Fruit fly (Drosophila melanogaster): ENCODE data around the gene CG7634.

Gene CG7634

dm6 chr3L:21515823-21516715, 49.2 kb upstream of the CG7634 start, which contains the start of the genes SAK and Cdk12 (continued):
- TF ChIP-seq CG6808 (GFP tag; optimal IDR thresholded peaks at IDR 0.05) (peak; percentile 70), Smox (GFP tag; optimal IDR thresholded peaks at IDR 0.05) (peak; percentile 77), CG32006 (GFP tag; optimal IDR thresholded peaks at IDR 0.05) (peak; percentile 89), Lpt (GFP tag; optimal IDR thresholded peaks at IDR 0.05) (peak; percentile 77), topi (GFP tag; optimal IDR thresholded peaks at IDR 0.05) (peak; percentile 66), CG3919 (GFP tag; optimal IDR thresholded peaks at IDR 0.05) (peak; percentile 85), OdsH (GFP tag; optimal IDR thresholded peaks at IDR 0.05) (peak; percentile 88), eg (GFP tag; IDR thresholded peaks at IDR 0.05) (peak; percentile 83), fkh (GFP tag; optimal IDR thresholded peaks at IDR 0.05) (peak; percentile 60), CG8319 (GFP tag; optimal IDR thresholded peaks at IDR 0.05) (peak; percentile 75), CG11762 (GFP tag; optimal IDR thresholded peaks at IDR 0.05; ENCODE audit: insufficient read depth) (peak; percentile 74), CG6792 (GFP tag; optimal IDR thresholded peaks at IDR 0.05) (peak; percentile 71), Blimp-1 (GFP tag; optimal IDR thresholded peaks at IDR 0.05) (peak; percentile 69), vri (GFP tag; optimal IDR thresholded peaks at IDR 0.05) (peak; percentile 23), acj6 (GFP tag; optimal IDR thresholded peaks at IDR 0.05) (peak; percentile 86), fd85E (GFP tag; optimal IDR thresholded peaks at IDR 0.05) (peak; percentile 9)

dm6 chr3L:21516716-21517266, 48.4 kb upstream of the CG7634 start:
- TF ChIP-seq CG6792 (GFP tag; optimal IDR thresholded peaks at IDR 0.05) (peak; percentile 57), CG9139 (GFP tag; optimal IDR thresholded peaks at IDR 0.05) (no peak), CG11294 (GFP tag; IDR thresholded peaks at IDR 0.05) (no peak), CG4318 (GFP tag; optimal IDR thresholded peaks at IDR 0.05) (no peak), Lpt (GFP tag; optimal IDR thresholded peaks at IDR 0.05) (peak; percentile 44), Eip78C (GFP tag) (peak; percentile 48), CG7368 (GFP tag; optimal IDR thresholded peaks at IDR 0.05) (peak; percentile 36), ss (GFP tag; optimal IDR thresholded peaks at IDR 0.05) (peak in 1 of 2 experiments; percentile 43), CG8632 (GFP tag; optimal IDR thresholded peaks at IDR 0.05) (peak; percentile 45), Sox15 (GFP tag; optimal IDR thresholded peaks at IDR 0.05) (no peak), net (GFP tag; optimal IDR thresholded peaks at IDR 0.05) (peak; percentile 25), lz (GFP tag; optimal IDR thresholded peaks at IDR 0.05) (peak; percentile 40), CG6854 (GFP tag; optimal IDR thresholded peaks at IDR 0.05) (no peak), CG11902 (GFP tag; optimal IDR thresholded peaks at IDR 0.05) (no peak), svp (GFP tag) (no peak), fd59A (GFP tag; optimal IDR thresholded peaks at IDR 0.05) (no peak), CG3032 (tag; optimal IDR thresholded peaks at IDR 0.05) (peak; percentile 19), OdsH (GFP tag; optimal IDR thresholded peaks at IDR 0.05) (peak; percentile 49), CG6808 (GFP tag; optimal IDR thresholded peaks at IDR 0.05) (peak; percentile 7), Ets21C (GFP tag; optimal IDR thresholded peaks at IDR 0.05) (peak; percentile 12), CG6276 (GFP tag; optimal IDR thresholded peaks at IDR 0.05) (no peak), CG31627 (GFP tag; optimal IDR thresholded peaks at IDR 0.05) (peak; percentile 42), esn (GFP tag; optimal IDR thresholded peaks at IDR 0.05) (peak; percentile 60), salr (GFP tag; optimal IDR thresholded peaks at IDR 0.05) (no peak), Sox14 (GFP tag; optimal IDR thresholded peaks at IDR 0.05) (peak; percentile 55), Eip93F (GFP tag; optimal IDR thresholded peaks at IDR 0.05) (peak; percentile 43), Ets96B (tag; optimal IDR thresholded peaks at IDR 0.05) (peak; percentile 8), Eip75B (GFP tag; optimal IDR thresholded peaks at IDR 0.05) (peak; percentile 69), Sox102F (GFP tag; optimal IDR thresholded peaks at IDR 0.05) (peak; percentile 56), acj6 (GFP tag; optimal IDR thresholded peaks at IDR 0.05) (peak; percentile 31), fkh (GFP tag; optimal IDR thresholded peaks at IDR 0.05) (peak; percentile 6), Hr4 (GFP tag; optimal IDR thresholded peaks at IDR 0.05) (peak; percentile 60), Smox (GFP tag; optimal IDR thresholded peaks at IDR 0.05) (peak; percentile 50), CG3919 (GFP tag; optimal IDR thresholded peaks at IDR 0.05) (peak; percentile 32), CG10669 (GFP tag; optimal IDR thresholded peaks at IDR 0.05) (peak; percentile 5), Met (GFP tag; optimal IDR thresholded peaks at IDR 0.05) (peak; percentile 46), pdm3 (GFP tag; optimal IDR thresholded peaks at IDR 0.05) (peak; percentile 64), Hr39 (GFP tag; optimal IDR thresholded peaks at IDR 0.05) (peak; percentile 54)

Data from whole organism, prepupa.